Fruit fly (Drosophila melanogaster) whole organism, embryonic: Measurements from ENCODE around the gene CG3626.

Source experiments
- CG12155 ChIP-seq: fragments of 200-800 bp; sonication (Bioruptor generic); optimal IDR thresholded peaks from 3 replicates; lab custom pipeline; 2016; ENCODE audit warnings: missing biosample characterization, missing genetic modification characterization
- CG12299 ChIP-seq: fragments of 200-800 bp; sonication (Bioruptor generic); optimal IDR thresholded peaks from 2 replicates; lab custom pipeline; 2018; ENCODE audit warnings: missing biosample characterization, mild to moderate bottlenecking, missing genetic modification characterization
- CG12942 ChIP-seq: fragments of 200-800 bp; sonication (Bioruptor generic); optimal IDR thresholded peaks from 3 replicates; lab custom pipeline; 2016; ENCODE audit warnings: missing biosample characterization, missing genetic modification characterization
- CG14441 ChIP-seq: fragments of 200-800 bp; sonication (Bioruptor generic); IDR thresholded peaks from 2 replicates; pipeline ENCODE4 v1.3.6; 2022; ENCODE audit warnings: missing biosample characterization, missing genetic modification characterization
- CG14710 ChIP-seq: fragments of 200-800 bp; sonication (Bioruptor generic); optimal IDR thresholded peaks from 3 replicates; lab custom pipeline; 2019; ENCODE audit warnings: missing biosample characterization, mild to moderate bottlenecking, missing genetic modification characterization, moderate library complexity
- CG15601 ChIP-seq: fragments of 200-800 bp; sonication (Bioruptor generic); optimal IDR thresholded peaks from 3 replicates; lab custom pipeline; 2019; ENCODE audit warnings: missing biosample characterization, mild to moderate bottlenecking, missing genetic modification characterization, moderate library complexity
- CG1602 ChIP-seq: fragments of 200-800 bp; sonication (Bioruptor generic); optimal IDR thresholded peaks from 3 replicates; lab custom pipeline; 2016; ENCODE audit warnings: missing biosample characterization, missing genetic modification characterization
- CG16815 ChIP-seq: fragments of 200-800 bp; sonication (Bioruptor generic); optimal IDR thresholded peaks from 3 replicates; lab custom pipeline; 2017; ENCODE audit warnings: missing biosample characterization, mild to moderate bottlenecking, missing genetic modification characterization
- CG2202 ChIP-seq: fragments of 200-800 bp; sonication (Bioruptor generic); optimal IDR thresholded peaks from 2 replicates; lab custom pipeline; 2018; ENCODE audit warnings: missing biosample characterization, mild to moderate bottlenecking, missing genetic modification characterization
- CG31224 ChIP-seq: fragments of 200-800 bp; sonication (Bioruptor generic); IDR thresholded peaks from 2 replicates; pipeline ENCODE4 v1.3.6; 2022; ENCODE audit warnings: missing biosample characterization, missing genetic modification characterization
- CG43689 ChIP-seq: fragments of 200-800 bp; sonication (Bioruptor generic); IDR thresholded peaks from 2 replicates; pipeline ENCODE4 v1.3.6; 2022; ENCODE audit warnings: missing biosample characterization, missing genetic modification characterization
- CG5180 ChIP-seq: fragments of 200-800 bp; sonication (Bioruptor generic); optimal IDR thresholded peaks from 3 replicates; lab custom pipeline; 2017; ENCODE audit warnings: missing biosample characterization, missing genetic modification characterization, mild to moderate bottlenecking, moderate library complexity, missing genetic modification reagents
- CG6689 ChIP-seq: fragments of 200-800 bp; sonication (Bioruptor generic); IDR thresholded peaks from 2 replicates; pipeline ENCODE4 v1.3.6; 2022; ENCODE audit warnings: missing biosample characterization, missing genetic modification characterization
- CG7357 ChIP-seq: fragments of 200-800 bp; sonication (Bioruptor generic); IDR thresholded peaks from 3 replicates; pipeline ENCODE4 v1.3.6; 2022; ENCODE audit warnings: missing biosample characterization, missing genetic modification characterization
- CG8388 ChIP-seq: fragments of 200-800 bp; sonication (Bioruptor generic); optimal IDR thresholded peaks from 2 replicates; lab custom pipeline; 2019; ENCODE audit warnings: missing biosample characterization, mild to moderate bottlenecking, missing genetic modification characterization, moderate library complexity
- CG8478 ChIP-seq: fragments of >200 bp; optimal IDR thresholded peaks from 2 replicates; lab custom pipeline; 2018
- CG8944 ChIP-seq: fragments of 200-800 bp; sonication (Bioruptor generic); optimal IDR thresholded peaks from 3 replicates; lab custom pipeline; 2016; ENCODE audit warnings: missing biosample characterization, missing genetic modification characterization
- CG9817 ChIP-seq: fragments of 200-800 bp; sonication (Bioruptor generic); optimal IDR thresholded peaks from 2 replicates; lab custom pipeline; 2018; ENCODE audit warnings: missing biosample characterization, mild to moderate bottlenecking, missing genetic modification characterization, moderate library complexity
- D ChIP-seq, 2 experiments: fragments of 200-800 bp in 1 of 2; fragments of >200 bp in 1 of 2; sonication (Bioruptor generic) in 1 of 2; optimal IDR thresholded peaks; 2 replicates in 1 of 2; 3 replicates in 1 of 2; lab custom pipeline; 2017; ENCODE audit warnings: mild to moderate bottlenecking in 1 of 2, missing biosample characterization in 1 of 2, missing genetic modification characterization in 1 of 2, missing genetic modification reagents in 1 of 2
- Dp ChIP-seq: fragments of 200-800 bp; sonication (Bioruptor generic); optimal IDR thresholded peaks from 2 replicates; lab custom pipeline; 2018; ENCODE audit warnings: missing biosample characterization, mild to moderate bottlenecking, missing genetic modification characterization, moderate library complexity
- Hr3 ChIP-seq: fragments of 200-800 bp; sonication (Bioruptor generic); optimal IDR thresholded peaks from 3 replicates; lab custom pipeline; 2016; ENCODE audit warnings: missing biosample characterization, missing genetic modification characterization
- Hr78 ChIP-seq, 2 experiments: fragments of 200-800 bp in 1 of 2; fragments of >200 bp in 1 of 2; sonication (Bioruptor generic) in 1 of 2; optimal IDR thresholded peaks; 2 replicates each; lab custom pipeline; 2017 to 2019; ENCODE audit warnings: missing biosample characterization in 2 of 2, missing genetic modification characterization in 2 of 2, mild to moderate bottlenecking in 1 of 2, moderate library complexity in 1 of 2
- Hsf ChIP-seq: fragments of 200-800 bp; sonication (Bioruptor generic); optimal IDR thresholded peaks from 3 replicates; lab custom pipeline; 2016; ENCODE audit warnings: missing biosample characterization, missing genetic modification characterization
- Kr ChIP-seq: fragments of 200-800 bp; sonication (Bioruptor generic); optimal IDR thresholded peaks from 2 replicates; lab custom pipeline; 2017; ENCODE audit warnings: missing biosample characterization, mild to moderate bottlenecking, missing genetic modification characterization
- MTF-1 ChIP-seq: fragments of 200-800 bp; sonication (Bioruptor generic); optimal IDR thresholded peaks from 2 replicates; lab custom pipeline; 2018; ENCODE audit warnings: missing biosample characterization, mild to moderate bottlenecking, missing genetic modification characterization, borderline replicate concordance
- Ptx1 ChIP-seq: fragments of 200-800 bp; sonication (Bioruptor generic); IDR thresholded peaks from 2 replicates; pipeline ENCODE4 v1.3.6; 2022; ENCODE audit warnings: missing biosample characterization, missing genetic modification characterization
- Six4 ChIP-seq: fragments of 200-800 bp; sonication (Bioruptor generic); optimal IDR thresholded peaks from 2 replicates; lab custom pipeline; 2016; ENCODE audit warnings: missing biosample characterization, missing genetic modification characterization
- Sox100B ChIP-seq: fragments of 200-800 bp; sonication (Bioruptor generic); optimal IDR thresholded peaks from 3 replicates; lab custom pipeline; 2018; ENCODE audit warnings: missing biosample characterization, mild to moderate bottlenecking, missing genetic modification characterization
- Sry-δ ChIP-seq: fragments of 200-800 bp; sonication (Bioruptor generic); optimal IDR thresholded peaks from 2 replicates; lab custom pipeline; 2016; ENCODE audit warnings: missing biosample characterization, missing genetic modification characterization
- ac ChIP-seq: fragments of 200-800 bp; sonication (Bioruptor generic); optimal IDR thresholded peaks from 3 replicates; lab custom pipeline; 2017; ENCODE audit warnings: missing biosample characterization, mild to moderate bottlenecking, missing genetic modification characterization
- bbx ChIP-seq: fragments of 200-800 bp; sonication (Bioruptor generic); IDR thresholded peaks from 2 replicates; pipeline ENCODE4 v1.3.6; 2022; ENCODE audit warnings: missing biosample characterization, missing genetic modification characterization; ENCODE audit not compliant: partially characterized antibody
- cad ChIP-seq: fragments of >200 bp; optimal IDR thresholded peaks from 2 replicates; lab custom pipeline; 2017; ENCODE audit warnings: missing biosample characterization, missing genetic modification characterization
- disco-r ChIP-seq: fragments of 200-800 bp; sonication (Bioruptor generic); optimal IDR thresholded peaks from 2 replicates; lab custom pipeline; 2016; ENCODE audit warnings: missing biosample characterization, missing genetic modification characterization
- fd64A ChIP-seq: fragments of 200-800 bp; sonication (Bioruptor generic); optimal IDR thresholded peaks from 3 replicates; lab custom pipeline; 2018; ENCODE audit warnings: missing biosample characterization, mild to moderate bottlenecking, missing genetic modification characterization
- gce ChIP-seq: fragments of 200-800 bp; sonication (Bioruptor generic); IDR thresholded peaks from 3 replicates; pipeline ENCODE4 v1.3.6; 2022; ENCODE audit warnings: missing biosample characterization, missing genetic modification characterization
- jigr1 ChIP-seq: fragments of 200-800 bp; sonication (Bioruptor generic); IDR thresholded peaks from 3 replicates; pipeline ENCODE4 v1.3.6; 2022; ENCODE audit warnings: missing biosample characterization, missing genetic modification characterization
- kni ChIP-seq: fragments of 200-800 bp; sonication (Bioruptor generic); optimal IDR thresholded peaks from 3 replicates; lab custom pipeline; 2017; ENCODE audit warnings: mild to moderate bottlenecking, missing biosample characterization, missing genetic modification reagents, missing genetic modification characterization
- nerfin-2 ChIP-seq: fragments of 200-800 bp; sonication (Bioruptor generic); IDR thresholded peaks from 2 replicates; pipeline ENCODE4 v1.3.6; 2022; ENCODE audit warnings: missing biosample characterization, missing genetic modification characterization; ENCODE audit not compliant: partially characterized antibody
- nmo ChIP-seq: fragments of 200-800 bp; sonication (Bioruptor generic); optimal IDR thresholded peaks from 2 replicates; lab custom pipeline; 2018; ENCODE audit warnings: missing biosample characterization, mild to moderate bottlenecking, missing genetic modification characterization, moderate library complexity
- otp ChIP-seq: fragments of 200-800 bp; sonication (Bioruptor generic); IDR thresholded peaks from 3 replicates; pipeline ENCODE4, ENCODE4 v1.3.6; 2022; ENCODE audit warnings: missing biosample characterization, missing genetic modification characterization
- pan ChIP-seq, 4 experiments: fragments of >200 bp in 3 of 4; fragments of 200-800 bp in 1 of 4; sonication (Bioruptor generic) in 1 of 4; optimal IDR thresholded peaks in 3 of 4; IDR thresholded peaks in 1 of 4; 2 replicates each; pipeline versions ENCODE4 v1.3.6 to Lab custom; 2017 to 2022; ENCODE audit warnings: missing biosample characterization in 2 of 4, missing genetic modification characterization in 2 of 4, mixed read lengths in 1 of 4
- phol ChIP-seq: fragments of 200-800 bp; sonication (Bioruptor generic); optimal IDR thresholded peaks from 3 replicates; lab custom pipeline; 2018; ENCODE audit warnings: missing biosample characterization, mild to moderate bottlenecking, missing genetic modification characterization, moderate library complexity
- rib ChIP-seq: fragments of 200-800 bp; sonication (Bioruptor generic); IDR thresholded peaks from 2 replicates; pipeline ENCODE4 v1.3.6; 2022; ENCODE audit warnings: missing biosample characterization, missing genetic modification characterization
- seq ChIP-seq: fragments of 200-800 bp; sonication (Bioruptor generic); IDR thresholded peaks from 2 replicates; pipeline ENCODE4 v1.3.6; 2022; ENCODE audit warnings: missing biosample characterization, missing genetic modification characterization
- shn ChIP-seq: fragments of 200-800 bp; sonication (Bioruptor generic); optimal IDR thresholded peaks from 3 replicates; lab custom pipeline; 2016; ENCODE audit warnings: missing biosample characterization, missing genetic modification characterization
- sim ChIP-seq: fragments of 200-800 bp; sonication (Bioruptor generic); IDR thresholded peaks from 2 replicates; pipeline ENCODE4 v1.3.6; 2022; ENCODE audit warnings: missing biosample characterization, missing genetic modification characterization
- sima ChIP-seq: fragments of 200-800 bp; sonication (Bioruptor generic); optimal IDR thresholded peaks from 2 replicates; lab custom pipeline; 2016; ENCODE audit warnings: missing biosample characterization, missing genetic modification characterization
- slp2 ChIP-seq: fragments of 200-800 bp; sonication (Bioruptor generic); optimal IDR thresholded peaks from 2 replicates; lab custom pipeline; 2016; ENCODE audit warnings: missing biosample characterization, missing genetic modification characterization
- sqz ChIP-seq: fragments of 200-800 bp; sonication (Bioruptor generic); optimal IDR thresholded peaks from 3 replicates; lab custom pipeline; 2018; ENCODE audit warnings: missing biosample characterization, mild to moderate bottlenecking, missing genetic modification characterization
- usp ChIP-seq: fragments of >200 bp; optimal IDR thresholded peaks from 2 replicates; lab custom pipeline; 2017; ENCODE audit warnings: missing biosample characterization, missing genetic modification characterization

CG3626 gene

DNA sequence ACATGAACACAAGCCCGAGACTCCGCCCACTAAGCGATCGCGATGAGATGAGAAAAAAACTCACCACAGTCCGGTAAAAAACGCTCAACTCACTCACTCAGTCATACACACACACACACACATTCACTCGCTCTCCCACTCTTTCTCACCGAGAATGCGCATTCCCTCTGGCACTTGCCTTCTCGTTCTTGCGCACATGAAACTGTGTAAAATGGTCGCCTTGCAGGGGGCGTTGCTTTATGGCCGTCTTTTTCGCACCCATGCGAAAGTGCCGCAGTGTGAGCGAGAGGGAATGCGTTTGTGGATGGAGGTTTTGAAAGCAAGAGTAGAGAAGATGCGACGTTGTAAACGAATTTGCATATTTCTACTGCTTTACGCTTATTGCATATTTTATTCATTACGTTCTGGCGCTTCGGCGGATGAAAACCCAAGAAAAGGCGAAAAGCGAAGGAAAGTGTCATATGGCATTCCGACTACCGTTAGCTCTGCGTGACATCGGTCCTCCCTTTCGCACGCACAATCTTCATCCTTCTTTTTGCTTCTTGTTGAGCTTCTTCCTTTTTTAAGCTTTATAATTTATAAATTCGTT lies 45.3 kb downstream of the CG3626 start (continued):
- TF ChIP-seq sim (GFP tag; lab: Robert Waterston, UW) (no peak), cad (no peak), CG31224 (GFP tag; lab: Robert Waterston, UW) (no peak), CG8944 (GFP tag; lab: Kevin White, UChicago) (no peak), CG6689 (GFP tag; lab: Robert Waterston, UW) (no peak), kni (GFP tag; lab: Kevin White, UChicago) (no peak), Sry-δ (GFP tag; lab: Kevin White, UChicago) (no peak), seq (peak; percentile 67; the same call in 1 of the 2 replicates), sqz (GFP tag; lab: Kevin White, UChicago) (peak; percentile 87), CG12942 (GFP tag; lab: Kevin White, UChicago) (no peak), Dp (GFP tag; lab: Kevin White, UChicago) (no peak), D (optimal IDR thresholded peaks at IDR 0.05; lab: Kevin White, UChicago) (peak; percentile 52), D (GFP tag; optimal IDR thresholded peaks at IDR 0.05; lab: Kevin White, UChicago) (no peak), gce (GFP tag; lab: Robert Waterston, UW) (no peak), CG2202 (tag; lab: Kevin White, UChicago) (no peak), Hr78 (GFP tag; optimal IDR thresholded peaks at IDR 0.05; lab: Kevin White, UChicago) (no peak), disco-r (peak; percentile 19), sima (GFP tag; lab: Kevin White, UChicago) (no peak), CG8388 (GFP tag; lab: Kevin White, UChicago) (no peak), CG9817 (tag; lab: Kevin White, UChicago) (no peak), usp (GFP tag; lab: Kevin White, UChicago) (no peak), nmo (GFP tag; lab: Kevin White, UChicago) (peak; percentile 40), fd64A (GFP tag; lab: Kevin White, UChicago) (no peak), Hr3 (GFP tag; lab: Kevin White, UChicago) (no peak), CG16815 (GFP tag; lab: Kevin White, UChicago) (no peak), CG1602 (GFP tag; lab: Kevin White, UChicago) (no peak), CG7357 (GFP tag; lab: Robert Waterston, UW) (no peak), CG12155 (GFP tag; lab: Kevin White, UChicago) (no peak), phol (tag; lab: Kevin White, UChicago) (peak; percentile 63), jigr1 (no peak), Sox100B (no peak), pan (optimal IDR thresholded peaks at IDR 0.05; lab: Kevin White, UChicago) (no peak), pan (GFP tag; optimal IDR thresholded peaks at IDR 0.05 in 1 of 2, IDR thresholded peaks at IDR 0.05 in 1 of 2) (no peak), nerfin-2 (GFP tag; lab: Robert Waterston, UW) (no peak), Six4 (no peak), ac (no peak), CG14441 (GFP tag; lab: Robert Waterston, UW) (no peak), otp (GFP tag; lab: Robert Waterston, UW) (no peak), CG12299 (tag; lab: Kevin White, UChicago) (no peak), shn (GFP tag; lab: Kevin White, UChicago) (no peak), bbx (GFP tag; lab: Robert Waterston, UW) (peak; percentile 46; the same call in 1 of the 2 replicates), Hsf (GFP tag; lab: Kevin White, UChicago) (no peak), CG43689 (no peak), rib (GFP tag; lab: Robert Waterston, UW) (no peak), Ptx1 (no peak), MTF-1 (GFP tag; lab: Kevin White, UChicago) (no peak), CG14710 (tag; lab: Kevin White, UChicago) (no peak), CG5180 (GFP tag; lab: Kevin White, UChicago) (no peak), Kr (no peak), CG8478 (lab: Kevin White, UChicago) (peak; percentile 100), slp2 (GFP tag; lab: Kevin White, UChicago) (no peak), CG15601 (tag; lab: Kevin White, UChicago) (no peak)
